Fruit fly (Drosophila melanogaster) whole organism, prepupa: ENCODE measurements around the gene shams.

Experiments used
- CG34406 ChIP-seq: fragments of 200-800 bp; sonication (Bioruptor generic); optimal IDR thresholded peaks from 3 replicates; lab custom pipeline; 2016; ENCODE audit warnings: missing biosample characterization, missing genetic modification characterization
- CG8119 ChIP-seq: fragments of 200-800 bp; sonication (Bioruptor generic); IDR thresholded peaks from 3 replicates; pipeline ENCODE4 v1.3.6; 2022; ENCODE audit warnings: missing biosample characterization, missing genetic modification characterization
- OdsH ChIP-seq: fragments of 200-800 bp; sonication (Bioruptor generic); optimal IDR thresholded peaks from 3 replicates; lab custom pipeline; 2016; ENCODE audit warnings: missing biosample characterization, missing genetic modification characterization

DNA sequence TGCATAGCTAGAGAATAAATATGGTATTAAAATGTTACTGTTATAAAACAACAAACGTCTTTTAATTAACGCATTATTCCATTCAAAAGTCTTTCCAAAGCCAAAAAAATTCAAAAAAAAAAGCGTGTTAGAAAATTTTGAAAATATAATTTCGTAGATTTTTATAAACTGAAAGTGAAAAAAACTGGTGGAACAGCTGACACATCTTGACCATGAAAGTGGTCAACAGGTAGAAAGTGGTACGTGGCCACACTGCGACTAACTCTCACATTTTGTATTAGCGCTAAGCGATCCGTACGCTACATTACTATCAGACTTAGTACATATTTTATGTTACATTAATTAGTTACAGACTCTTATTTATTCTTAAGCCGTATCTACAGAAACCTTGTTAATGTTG, 3.5 kb downstream of the shams start, which contains the start of gene CG11836:
- TF ChIP-seq OdsH (GFP tag; lab: Kevin White, UChicago) = no peak
- no peak for TF ChIP-seq CG34406
- TF ChIP-seq CG8119 (GFP tag; lab: Robert Waterston, UW) = no peak
